Fruit fly (Drosophila melanogaster): ENCODE data around the gene CG17803.

- peak; percentile 74 for TF ChIP-seq CG10631 (GFP tag; optimal IDR thresholded peaks at IDR 0.05)
- peak; percentile 29 for TF ChIP-seq Blimp-1 (GFP tag; optimal IDR thresholded peaks at IDR 0.05)
Observed at dm6 chr3R:17794335-17795074, 6.8 kb downstream of the CG17803 start, which contains the start of gene CG43102.

Data from whole organism, prepupa.